Worm (Caenorhabditis elegans): ENCODE data around the gene F18E3.10.

Gene F18E3.10

ce11 chrV:7428880-7429279, 4.6 kb upstream of the F18E3.10 start, which contains the start of gene srw-69:
srw-69 (minus strand) TSS chrV:7428980.
- TF ChIP-seq ztf-6 (GFP tag; IDR thresholded peaks at IDR 0.05) (no peak), D2030.7 (GFP tag; IDR thresholded peaks at IDR 0.05) (no peak), unc-130 (GFP tag; optimal IDR thresholded peaks at IDR 0.05) (no peak), fkh-3 (tag; optimal IDR thresholded peaks at IDR 0.05) (no peak), lir-1 (GFP tag; conservative IDR thresholded peaks at IDR 0.05) (no peak), hrde-1 (tag; optimal IDR thresholded peaks at IDR 0.05; ENCODE audit: borderline replicate concordance) (no peak), F22D6.2 (tag; optimal IDR thresholded peaks at IDR 0.05) (no peak), unc-62 (GFP tag; optimal IDR thresholded peaks at IDR 0.05) (no peak), ztf-22 (GFP tag; optimal IDR thresholded peaks at IDR 0.05) (no peak), aptf-2 (GFP tag; conservative IDR thresholded peaks at IDR 0.05) (no peak), F10E7.11 (tag; optimal IDR thresholded peaks at IDR 0.05) (no peak), Y95B8A.8 (GFP tag; IDR thresholded peaks at IDR 0.05) (no peak), B0019.2 (GFP tag; conservative IDR thresholded peaks at IDR 0.05) (no peak), lsy-27 (tag; optimal IDR thresholded peaks at IDR 0.05; ENCODE audit: borderline replicate concordance, insufficient read depth) (no peak), aptf-3 (GFP tag; IDR thresholded peaks at IDR 0.05) (no peak), tbx-9 (tag; optimal IDR thresholded peaks at IDR 0.05; ENCODE audit: borderline replicate concordance) (no peak), F39B2.1 (GFP tag; IDR thresholded peaks at IDR 0.05) (no peak), nfya-2 (GFP tag; IDR thresholded peaks at IDR 0.05) (no peak), lin-26 (GFP tag; IDR thresholded peaks at IDR 0.05) (no peak)

- no peak for TF ChIP-seq hrde-1 (tag; optimal IDR thresholded peaks at IDR 0.05; ENCODE audit: borderline replicate concordance)
- no peak for TF ChIP-seq dpff-1 (tag; optimal IDR thresholded peaks at IDR 0.05)
- no peak for TF ChIP-seq somi-1 (GFP tag; optimal IDR thresholded peaks at IDR 0.05)
- no peak for TF ChIP-seq hmg-1.2 (GFP tag; IDR thresholded peaks at IDR 0.05)
- no peak for TF ChIP-seq nhr-120 (GFP tag; IDR thresholded peaks at IDR 0.05)
- TF ChIP-seq snpc-4 (GFP tag; optimal IDR thresholded peaks at IDR 0.05), result no peak
- TF ChIP-seq snpc-4 (tag; optimal IDR thresholded peaks at IDR 0.05), result no peak
- no peak for TF ChIP-seq efl-1 (GFP tag; optimal IDR thresholded peaks at IDR 0.05)
- no peak for TF ChIP-seq nhr-80 (tag; optimal IDR thresholded peaks at IDR 0.05)
- TF ChIP-seq F55B11.4 (tag; optimal IDR thresholded peaks at IDR 0.05; ENCODE audit: borderline replicate concordance, insufficient read depth), result no peak
- TF ChIP-seq rpc-1 (optimal IDR thresholded peaks at IDR 0.05), result no peak
- TF ChIP-seq rpc-1 (tag; optimal IDR thresholded peaks at IDR 0.05), result no peak
- TF ChIP-seq mel-28 (tag; optimal IDR thresholded peaks at IDR 0.05; ENCODE audit: borderline replicate concordance), result no peak
- no peak for TF ChIP-seq tbp1 (GFP tag; optimal IDR thresholded peaks at IDR 0.05)
- no peak for TF ChIP-seq zfh-2 (GFP tag; conservative IDR thresholded peaks at IDR 0.05)
- no peak for TF ChIP-seq gei-17 (GFP tag; optimal IDR thresholded peaks at IDR 0.05)
- TF ChIP-seq dpl-1 (GFP tag; optimal IDR thresholded peaks at IDR 0.05), result no peak
- TF ChIP-seq Y53F4B.3 (GFP tag; IDR thresholded peaks at IDR 0.05), result no peak
- no peak for TF ChIP-seq bed-2 (GFP tag; IDR thresholded peaks at IDR 0.05)
- TF ChIP-seq Y79H2A.3 (GFP tag; conservative IDR thresholded peaks at IDR 0.05), result no peak
These were observed 2.4 kb upstream of the F18E3.10 start, which contains the start of gene srw-68 for ce11 chrV:7426594-7426993. srw-68 (minus strand) TSS chrV:7426694.

- TF ChIP-seq bed-1 (GFP tag; IDR thresholded peaks at IDR 0.05), result no peak
- TF ChIP-seq nhr-179 (tag; optimal IDR thresholded peaks at IDR 0.05), result no peak
- TF ChIP-seq athp-1 (tag; optimal IDR thresholded peaks at IDR 0.05), result no peak
These were observed 4.1 kb downstream of the F18E3.10 start, which contains the start of gene srxa-4 for ce11 chrV:7420162-7420561. srxa-4 (plus strand) TSS chrV:7420462.
